Fruit fly (Drosophila melanogaster) whole organism, embryonic: ENCODE results near the gene CG42828.

Source experiments
- Bdp1 ChIP-seq: fragments of 200-800 bp; sonication (Bioruptor generic); optimal IDR thresholded peaks from 3 replicates; lab custom pipeline; 2016; ENCODE audit warnings: missing biosample characterization, missing genetic modification characterization
- CG10565 ChIP-seq: fragments of 200-800 bp; sonication (Bioruptor generic); optimal IDR thresholded peaks from 3 replicates; lab custom pipeline; 2016; ENCODE audit warnings: missing biosample characterization, mild to moderate bottlenecking, missing genetic modification characterization
- CG11504 ChIP-seq: fragments of 200-800 bp; sonication (Bioruptor generic); optimal IDR thresholded peaks from 3 replicates; lab custom pipeline; 2019; ENCODE audit warnings: missing biosample characterization, mild to moderate bottlenecking, missing genetic modification characterization, moderate library complexity
- CG12744 ChIP-seq: fragments of 200-800 bp; sonication (Bioruptor generic); optimal IDR thresholded peaks from 2 replicates; lab custom pipeline; 2016; ENCODE audit warnings: missing biosample characterization, missing genetic modification characterization
- CG12769 ChIP-seq: fragments of 200-800 bp; sonication (Bioruptor generic); optimal IDR thresholded peaks from 2 replicates; lab custom pipeline; 2019; ENCODE audit warnings: missing biosample characterization, mild to moderate bottlenecking, missing genetic modification characterization, moderate library complexity
- CG13296 ChIP-seq: fragments of 200-800 bp; sonication (Bioruptor generic); optimal IDR thresholded peaks from 3 replicates; lab custom pipeline; 2018; ENCODE audit warnings: missing biosample characterization, mild to moderate bottlenecking, missing genetic modification characterization
- CG14014 ChIP-seq: fragments of 200-800 bp; sonication (Bioruptor generic); IDR thresholded peaks from 2 replicates; pipeline ENCODE4 v1.3.6; 2022; ENCODE audit warnings: missing biosample characterization, missing genetic modification characterization
- CG14965 ChIP-seq: fragments of 200-800 bp; sonication (Bioruptor generic); optimal IDR thresholded peaks from 2 replicates; lab custom pipeline; 2016; ENCODE audit warnings: missing biosample characterization, missing genetic modification characterization, borderline replicate concordance
- CG17802 ChIP-seq: fragments of 200-800 bp; sonication (Bioruptor generic); optimal IDR thresholded peaks from 2 replicates; lab custom pipeline; 2018; ENCODE audit warnings: missing biosample characterization, mild to moderate bottlenecking, missing genetic modification characterization, moderate library complexity
- CG17912 ChIP-seq: fragments of 200-800 bp; sonication (Bioruptor generic); optimal IDR thresholded peaks from 2 replicates; lab custom pipeline; 2018; ENCODE audit warnings: missing biosample characterization, mild to moderate bottlenecking, missing genetic modification characterization
- CG18619 ChIP-seq: fragments of 200-800 bp; sonication (Bioruptor generic); optimal IDR thresholded peaks from 3 replicates; lab custom pipeline; 2017; ENCODE audit warnings: missing biosample characterization, mild to moderate bottlenecking, missing genetic modification characterization
- CG2875 ChIP-seq: fragments of 200-800 bp; sonication (Bioruptor generic); optimal IDR thresholded peaks from 2 replicates; lab custom pipeline; 2017; ENCODE audit warnings: missing biosample characterization, mild to moderate bottlenecking, missing genetic modification characterization, missing genetic modification reagents
- CG31365 ChIP-seq: fragments of 200-800 bp; sonication (Bioruptor generic); optimal IDR thresholded peaks from 2 replicates; lab custom pipeline; 2018; ENCODE audit warnings: missing biosample characterization, mild to moderate bottlenecking, missing genetic modification characterization
- CG4360 ChIP-seq: fragments of 200-800 bp; sonication (Bioruptor generic); IDR thresholded peaks from 2 replicates; pipeline ENCODE4 v1.3.6; 2022; ENCODE audit warnings: missing biosample characterization, missing genetic modification characterization
- CG6254 ChIP-seq: fragments of 200-800 bp; sonication (Bioruptor generic); optimal IDR thresholded peaks from 3 replicates; lab custom pipeline; 2017; ENCODE audit warnings: mild to moderate bottlenecking, missing biosample characterization, missing genetic modification reagents, missing genetic modification characterization
- CG6654 ChIP-seq: fragments of 200-800 bp; sonication (Bioruptor generic); optimal IDR thresholded peaks from 2 replicates; lab custom pipeline; 2017; ENCODE audit warnings: missing biosample characterization, mild to moderate bottlenecking, missing genetic modification characterization
- CG8944 ChIP-seq: fragments of 200-800 bp; sonication (Bioruptor generic); optimal IDR thresholded peaks from 3 replicates; lab custom pipeline; 2016; ENCODE audit warnings: missing biosample characterization, missing genetic modification characterization
- CG9727 ChIP-seq: fragments of 200-800 bp; sonication (Bioruptor generic); optimal IDR thresholded peaks from 3 replicates; lab custom pipeline; 2017; ENCODE audit warnings: missing biosample characterization, mild to moderate bottlenecking, missing genetic modification characterization
- Doc2 ChIP-seq: fragments of 200-800 bp; sonication (Bioruptor generic); IDR thresholded peaks from 2 replicates; pipeline ENCODE4 v1.3.6; 2022; ENCODE audit warnings: missing biosample characterization, missing genetic modification characterization
- Doc3 ChIP-seq: fragments of 200-800 bp; sonication (Bioruptor generic); IDR thresholded peaks from 3 replicates; pipeline ENCODE4 v1.3.6; 2022; ENCODE audit warnings: missing biosample characterization, missing genetic modification characterization; ENCODE audit not compliant: partially characterized antibody
- Eip74EF ChIP-seq, 2 experiments: fragments of 200-800 bp in 1 of 2; fragments of >200 bp in 1 of 2; sonication (Bioruptor generic) in 1 of 2; optimal IDR thresholded peaks; 2 replicates each; lab custom pipeline; 2017 to 2019; ENCODE audit warnings: missing biosample characterization in 2 of 2, missing genetic modification characterization in 2 of 2, mild to moderate bottlenecking in 1 of 2, moderate library complexity in 1 of 2
- Hr51 ChIP-seq, 2 experiments: fragments of 200-800 bp; sonication (Bioruptor generic); optimal IDR thresholded peaks; 2 replicates in 1 of 2; 3 replicates in 1 of 2; lab custom pipeline; 2016 to 2018; ENCODE audit warnings: missing biosample characterization in 2 of 2, missing genetic modification characterization in 2 of 2, mild to moderate bottlenecking in 1 of 2, moderate library complexity in 1 of 2
- Lhr ChIP-seq: fragments of 200-800 bp; sonication (Bioruptor generic); optimal IDR thresholded peaks from 3 replicates; lab custom pipeline; 2017; ENCODE audit warnings: mild to moderate bottlenecking, missing biosample characterization, missing genetic modification reagents, missing genetic modification characterization
- NC2β ChIP-seq: fragments of 200-800 bp; sonication (Bioruptor generic); optimal IDR thresholded peaks from 2 replicates; lab custom pipeline; 2016; ENCODE audit warnings: missing biosample characterization, missing genetic modification characterization
- Oaz ChIP-seq: fragments of 200-800 bp; sonication (Bioruptor generic); IDR thresholded peaks from 2 replicates; pipeline ENCODE4 v1.3.6; 2022; ENCODE audit warnings: missing biosample characterization, missing genetic modification characterization
- Six4 ChIP-seq: fragments of 200-800 bp; sonication (Bioruptor generic); optimal IDR thresholded peaks from 2 replicates; lab custom pipeline; 2016; ENCODE audit warnings: missing biosample characterization, missing genetic modification characterization
- Sry-β ChIP-seq: fragments of 200-800 bp; sonication (Bioruptor generic); optimal IDR thresholded peaks from 2 replicates; lab custom pipeline; 2018; ENCODE audit warnings: missing biosample characterization, mild to moderate bottlenecking, missing genetic modification characterization, moderate library complexity
- bab2 ChIP-seq: fragments of 200-800 bp; sonication (Bioruptor generic); optimal IDR thresholded peaks from 2 replicates; lab custom pipeline; 2016; ENCODE audit warnings: missing biosample characterization, missing genetic modification characterization
- crol ChIP-seq: fragments of 200-800 bp; sonication (Bioruptor generic); IDR thresholded peaks from 2 replicates; pipeline ENCODE4 v1.3.6; 2022; ENCODE audit warnings: missing biosample characterization, missing genetic modification characterization
- dimm ChIP-seq: fragments of 200-800 bp; sonication (Bioruptor generic); IDR thresholded peaks from 2 replicates; pipeline ENCODE4 v1.3.6; 2022; ENCODE audit warnings: missing biosample characterization, missing genetic modification characterization
- disco-r ChIP-seq: fragments of 200-800 bp; sonication (Bioruptor generic); optimal IDR thresholded peaks from 2 replicates; lab custom pipeline; 2016; ENCODE audit warnings: missing biosample characterization, missing genetic modification characterization
- dmrt11E ChIP-seq: fragments of 200-800 bp; sonication (Bioruptor generic); optimal IDR thresholded peaks from 3 replicates; lab custom pipeline; 2018; ENCODE audit warnings: missing biosample characterization, mild to moderate bottlenecking, missing genetic modification characterization, moderate library complexity
- emc ChIP-seq: fragments of 200-800 bp; sonication (Bioruptor generic); optimal IDR thresholded peaks from 2 replicates; lab custom pipeline; 2016; ENCODE audit warnings: missing biosample characterization, missing genetic modification characterization
- fu2 ChIP-seq: fragments of 200-800 bp; sonication (Bioruptor generic); optimal IDR thresholded peaks from 2 replicates; lab custom pipeline; 2016; ENCODE audit warnings: missing biosample characterization, missing genetic modification characterization
- gcm ChIP-seq: fragments of 200-800 bp; sonication (Bioruptor generic); optimal IDR thresholded peaks from 2 replicates; lab custom pipeline; 2019; ENCODE audit warnings: missing biosample characterization, mild to moderate bottlenecking, missing genetic modification characterization, moderate library complexity
- gem ChIP-seq: fragments of 200-800 bp; sonication (Bioruptor generic); optimal IDR thresholded peaks from 2 replicates; lab custom pipeline; 2019; ENCODE audit warnings: missing biosample characterization, mild to moderate bottlenecking, missing genetic modification characterization, moderate library complexity
- jing ChIP-seq: fragments of 200-800 bp; sonication (Bioruptor generic); optimal IDR thresholded peaks from 2 replicates; lab custom pipeline; 2018; ENCODE audit warnings: missing biosample characterization, mild to moderate bottlenecking, missing genetic modification characterization
- ken ChIP-seq: fragments of 200-800 bp; sonication (Bioruptor generic); IDR thresholded peaks from 3 replicates; pipeline ENCODE4 v1.3.6; 2022; ENCODE audit warnings: missing biosample characterization, missing genetic modification characterization
- klu ChIP-seq: fragments of 200-800 bp; sonication (Bioruptor generic); IDR thresholded peaks from 2 replicates; pipeline ENCODE4 v1.3.6; 2022; ENCODE audit warnings: missing biosample characterization, missing genetic modification characterization
- lab ChIP-seq: fragments of 200-800 bp; sonication (Bioruptor generic); optimal IDR thresholded peaks from 3 replicates; lab custom pipeline; 2017; ENCODE audit warnings: missing biosample characterization, missing genetic modification characterization, mild to moderate bottlenecking, moderate library complexity, missing genetic modification reagents
- mirr ChIP-seq: fragments of 200-800 bp; sonication (Bioruptor generic); optimal IDR thresholded peaks from 3 replicates; lab custom pipeline; 2018; ENCODE audit warnings: missing biosample characterization, mild to moderate bottlenecking, missing genetic modification characterization
- nau ChIP-seq: fragments of 200-800 bp; sonication (Bioruptor generic); optimal IDR thresholded peaks from 3 replicates; lab custom pipeline; 2017; ENCODE audit warnings: missing biosample characterization, mild to moderate bottlenecking, missing genetic modification characterization, missing genetic modification reagents
- nmo ChIP-seq: fragments of 200-800 bp; sonication (Bioruptor generic); optimal IDR thresholded peaks from 2 replicates; lab custom pipeline; 2018; ENCODE audit warnings: missing biosample characterization, mild to moderate bottlenecking, missing genetic modification characterization, moderate library complexity
- pb ChIP-seq: fragments of 200-800 bp; sonication (Bioruptor generic); optimal IDR thresholded peaks from 3 replicates; lab custom pipeline; 2016; ENCODE audit warnings: missing biosample characterization, missing genetic modification characterization
- sc ChIP-seq, 3 experiments: fragments of >200 bp in 2 of 3; fragments of 200-800 bp in 1 of 3; sonication (Bioruptor generic) in 1 of 3; optimal IDR thresholded peaks; 2 replicates in 2 of 3; 3 replicates in 1 of 3; lab custom pipeline; 2017; ENCODE audit warnings: mild to moderate bottlenecking in 1 of 3, missing biosample characterization in 1 of 3, missing genetic modification characterization in 1 of 3, missing genetic modification reagents in 1 of 3
- sima ChIP-seq: fragments of 200-800 bp; sonication (Bioruptor generic); optimal IDR thresholded peaks from 2 replicates; lab custom pipeline; 2016; ENCODE audit warnings: missing biosample characterization, missing genetic modification characterization
- toy ChIP-seq: fragments of 200-800 bp; sonication (Bioruptor generic); IDR thresholded peaks from 2 replicates; pipeline ENCODE4 v1.3.6; 2022; ENCODE audit warnings: missing biosample characterization, missing genetic modification characterization
- ttk ChIP-seq: fragments of 200-800 bp; sonication (Bioruptor generic); IDR thresholded peaks from 2 replicates; pipeline ENCODE4 v2.1.2; 2022; ENCODE audit warnings: missing biosample characterization, missing genetic modification characterization
- z ChIP-seq: fragments of 200-800 bp; sonication (Bioruptor generic); IDR thresholded peaks from 3 replicates; pipeline ENCODE4 v1.3.6; 2022; ENCODE audit warnings: missing biosample characterization, missing genetic modification characterization

The CG42828 gene

dm6 chr3R:23345057-23345776 is 28.3 kb upstream of the CG42828 start (continued):
- TF ChIP-seq CG6254 (GFP tag; lab: Kevin White, UChicago) (peak; percentile 2), CG12744 (GFP tag; lab: Kevin White, UChicago) (no peak), Lhr (GFP tag; lab: Kevin White, UChicago) (peak; percentile 0), pb (GFP tag; lab: Kevin White, UChicago) (no peak), CG17802 (no peak), disco-r (GFP tag; lab: Kevin White, UChicago) (no peak), lab (peak; percentile 9), mirr (GFP tag; lab: Kevin White, UChicago) (no peak), Oaz (GFP tag; lab: Robert Waterston, UW) (no peak), nau (GFP tag; lab: Kevin White, UChicago) (no peak), Hr51 (GFP tag; optimal IDR thresholded peaks at IDR 0.05; lab: Kevin White, UChicago) (no peak), bab2 (GFP tag; lab: Kevin White, UChicago) (no peak), NC2β (peak; percentile 12), CG8944 (GFP tag; lab: Kevin White, UChicago) (no peak), sc (optimal IDR thresholded peaks at IDR 0.05; lab: Kevin White, UChicago) (no peak), sc (GFP tag; optimal IDR thresholded peaks at IDR 0.05; lab: Kevin White, UChicago) (no peak), CG4360 (GFP tag; lab: Robert Waterston, UW) (0 out of 2 replicates have a peak, but pooled peaks have one; percentile 33), Sry-β (GFP tag; lab: Kevin White, UChicago) (no peak), Doc3 (GFP tag; lab: Robert Waterston, UW) (no peak), CG10565 (GFP tag; lab: Kevin White, UChicago) (no peak), CG9727 (peak; percentile 80), ttk (no peak), CG13296 (GFP tag; lab: Kevin White, UChicago) (no peak), fu2 (GFP tag; lab: Kevin White, UChicago) (no peak), CG14014 (GFP tag; lab: Robert Waterston, UW) (no peak), CG12769 (tag; lab: Kevin White, UChicago) (no peak), gem (tag; lab: Kevin White, UChicago) (peak; percentile 76), Bdp1 (GFP tag; lab: Kevin White, UChicago) (no peak), dmrt11E (tag; lab: Kevin White, UChicago) (peak; percentile 87), sima (no peak), jing (no peak), Doc2 (GFP tag; lab: Robert Waterston, UW) (no peak), klu (GFP tag; lab: Robert Waterston, UW) (no peak), CG2875 (GFP tag; lab: Kevin White, UChicago) (no peak), gcm (GFP tag; lab: Kevin White, UChicago) (peak; percentile 39), nmo (peak; percentile 65), Six4 (no peak), CG17912 (GFP tag; lab: Kevin White, UChicago) (no peak), Eip74EF (GFP tag; optimal IDR thresholded peaks at IDR 0.05; lab: Kevin White, UChicago) (no peak), CG18619 (GFP tag; lab: Kevin White, UChicago) (no peak), z (GFP tag; lab: Robert Waterston, UW) (no peak), crol (GFP tag; lab: Robert Waterston, UW) (no peak), CG31365 (tag; lab: Kevin White, UChicago) (no peak), emc (GFP tag; lab: Kevin White, UChicago) (no peak), CG6654 (GFP tag; lab: Kevin White, UChicago) (no peak), dimm (GFP tag; lab: Robert Waterston, UW) (no peak), ken (GFP tag; lab: Robert Waterston, UW) (no peak), CG11504 (tag; lab: Kevin White, UChicago) (peak; percentile 40), toy (no peak), CG14965 (GFP tag; lab: Kevin White, UChicago) (no peak)
